Worm (Caenorhabditis elegans): Measurements from ENCODE around the gene F58B3.6.

DNA sequence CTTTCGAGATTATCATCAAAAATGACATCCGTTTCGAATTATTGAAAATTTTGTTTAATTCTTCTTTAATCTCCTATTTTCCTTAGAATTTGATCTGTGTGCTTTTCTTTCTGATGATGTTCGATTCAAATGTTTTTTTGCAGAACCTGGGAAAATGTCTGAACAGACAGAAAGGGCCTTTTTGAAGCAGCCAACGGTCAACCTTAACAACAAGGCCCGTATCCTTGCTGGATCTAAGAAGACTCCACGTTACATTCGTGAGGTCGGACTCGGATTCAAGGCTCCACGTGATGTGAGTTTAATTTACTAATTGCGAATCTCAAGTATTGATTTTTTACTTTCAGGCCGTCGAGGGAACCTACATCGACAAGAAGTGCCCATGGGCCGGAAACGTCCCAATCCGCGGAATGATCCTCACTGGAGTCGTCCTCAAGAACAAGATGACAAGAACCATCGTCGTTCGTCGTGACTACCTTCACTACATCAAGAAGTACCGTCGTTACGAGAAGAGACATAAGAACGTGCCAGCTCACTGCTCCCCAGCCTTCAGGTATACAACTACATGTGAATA is 33.9 kb upstream of the F58B3.6 start, which contains the start of gene rps-11:
- no peak for TF ChIP-seq ZK337.2 (GFP tag; IDR thresholded peaks at IDR 0.05)
- no peak for TF ChIP-seq pqm-1 (tag; optimal IDR thresholded peaks at IDR 0.05)
- TF ChIP-seq egl-27 (tag; optimal IDR thresholded peaks at IDR 0.05), result no peak
- TF ChIP-seq nhr-41 (GFP tag; IDR thresholded peaks at IDR 0.05), result no peak
- TF ChIP-seq snpc-4 (tag; optimal IDR thresholded peaks at IDR 0.05), result no peak
- no peak for TF ChIP-seq lin-15B (tag; optimal IDR thresholded peaks at IDR 0.05)
- TF ChIP-seq lin-13 (GFP tag; optimal IDR thresholded peaks at IDR 0.05), result no peak
- TF ChIP-seq unc-62 (GFP tag; optimal IDR thresholded peaks at IDR 0.05 in 1 of 2), result no peak
- TF ChIP-seq unc-62 (tag; optimal IDR thresholded peaks at IDR 0.05), result no peak
- TF ChIP-seq mep-1 (tag; optimal IDR thresholded peaks at IDR 0.05), result no peak
- TF ChIP-seq lir-3 (tag; optimal IDR thresholded peaks at IDR 0.05), result no peak
- no peak for TF ChIP-seq nhr-237 (tag; optimal IDR thresholded peaks at IDR 0.05)
- TF ChIP-seq nhr-76 (tag; optimal IDR thresholded peaks at IDR 0.05), result no peak
- no peak for TF ChIP-seq R02D3.7 (tag; optimal IDR thresholded peaks at IDR 0.05)
- TF ChIP-seq mxl-3 (GFP tag; optimal IDR thresholded peaks at IDR 0.05), result no peak
